Worm (Caenorhabditis elegans): Measurements from ENCODE around the gene unc-98.

- TF ChIP-seq ref-1 (GFP tag; conservative IDR thresholded peaks at IDR 0.05) (no peak), flt-1 (GFP tag; IDR thresholded peaks at IDR 0.05) (no peak), T22C8.4 (GFP tag; IDR thresholded peaks at IDR 0.05) (no peak), tab-1 (GFP tag; IDR thresholded peaks at IDR 0.05) (no peak), klf-2 (GFP tag; conservative IDR thresholded peaks at IDR 0.05) (no peak)
Observed at ce11 chrX:7582223-7582622, 8.8 kb upstream of the unc-98 start.
